Fruit fly (Drosophila melanogaster): ENCODE data around the gene rha.

The rha gene

dm6 chr3R:25312583-25312982 is 27.5 kb upstream of the rha start (continued):
- no peak for TF ChIP-seq peb (GFP tag; IDR thresholded peaks at IDR 0.05)
- no peak for TF ChIP-seq tap (tag; optimal IDR thresholded peaks at IDR 0.05)
- peak; percentile 45 for TF ChIP-seq Dp (GFP tag; optimal IDR thresholded peaks at IDR 0.05)
- no peak for TF ChIP-seq CG5180 (GFP tag; optimal IDR thresholded peaks at IDR 0.05)
- TF ChIP-seq stc (GFP tag; IDR thresholded peaks at IDR 0.05) = no peak
- TF ChIP-seq caup (GFP tag; optimal IDR thresholded peaks at IDR 0.05; ENCODE audit: severe bottlenecking) = peak; percentile 26
- TF ChIP-seq NC2α (GFP tag; optimal IDR thresholded peaks at IDR 0.05) = no peak
- no peak for TF ChIP-seq gsb (GFP tag; IDR thresholded peaks at IDR 0.05)
- TF ChIP-seq CG10654 (GFP tag; optimal IDR thresholded peaks at IDR 0.05) = no peak
- no peak for TF ChIP-seq cg (GFP tag; optimal IDR thresholded peaks at IDR 0.05)
- no peak for TF ChIP-seq sim (GFP tag; IDR thresholded peaks at IDR 0.05)
- TF ChIP-seq B-H2 (GFP tag; optimal IDR thresholded peaks at IDR 0.05) = no peak
- TF ChIP-seq ftz-f1 (GFP tag; optimal IDR thresholded peaks at IDR 0.05) = no peak
- TF ChIP-seq CG12744 (GFP tag; optimal IDR thresholded peaks at IDR 0.05) = no peak
- no peak for TF ChIP-seq HLH54F (GFP tag; optimal IDR thresholded peaks at IDR 0.05)
- TF ChIP-seq Sry-β (GFP tag; optimal IDR thresholded peaks at IDR 0.05) = no peak
- no peak for TF ChIP-seq E2f1 (GFP tag; IDR thresholded peaks at IDR 0.05)
- no peak for TF ChIP-seq GATAe (GFP tag; conservative IDR thresholded peaks at IDR 0.05)
- no peak for TF ChIP-seq zfh1 (GFP tag; IDR thresholded peaks at IDR 0.05)
- no peak for TF ChIP-seq Kr (GFP tag; optimal IDR thresholded peaks at IDR 0.05)
- no peak for TF ChIP-seq Dip3 (GFP tag; optimal IDR thresholded peaks at IDR 0.05)
- TF ChIP-seq CG4282 (GFP tag; optimal IDR thresholded peaks at IDR 0.05) = no peak
- TF ChIP-seq unc-4 (GFP tag; IDR thresholded peaks at IDR 0.05; ENCODE audit: partially characterized antibody) = no peak
- peak; percentile 26 for TF ChIP-seq lab (GFP tag; optimal IDR thresholded peaks at IDR 0.05)
- TF ChIP-seq Med (GFP tag) = peak; percentile 70
- TF ChIP-seq CG15696 (tag; optimal IDR thresholded peaks at IDR 0.05) = no peak
- TF ChIP-seq CG12236 (GFP tag; optimal IDR thresholded peaks at IDR 0.05) = no peak
- TF ChIP-seq CG5953 (GFP tag; IDR thresholded peaks at IDR 0.05) = no peak
- no peak for TF ChIP-seq Spps (tag; optimal IDR thresholded peaks at IDR 0.05)
- TF ChIP-seq CG12942 (GFP tag; optimal IDR thresholded peaks at IDR 0.05) = no peak
- TF ChIP-seq Antp (GFP tag; optimal IDR thresholded peaks at IDR 0.05) = no peak
- TF ChIP-seq CG14667 (GFP tag; IDR thresholded peaks at IDR 0.05) = no peak
- peak; percentile 3 for TF ChIP-seq bcd (GFP tag; optimal IDR thresholded peaks at IDR 0.05)
- TF ChIP-seq Xbp1 (GFP tag; optimal IDR thresholded peaks at IDR 0.05) = no peak
- TF ChIP-seq Ets97D (GFP tag; optimal IDR thresholded peaks at IDR 0.05) = peak; percentile 22
- TF ChIP-seq pfk (GFP tag; optimal IDR thresholded peaks at IDR 0.05) = no peak
- no peak for TF ChIP-seq corto (GFP tag; optimal IDR thresholded peaks at IDR 0.05)
- no peak for TF ChIP-seq CG8944 (GFP tag; optimal IDR thresholded peaks at IDR 0.05)
- TF ChIP-seq crp (GFP tag; optimal IDR thresholded peaks at IDR 0.05) = no peak
- peak; percentile 43 for TF ChIP-seq Ets65A (GFP tag)
- TF ChIP-seq E2f2 (GFP tag; IDR thresholded peaks at IDR 0.05) = peak; percentile 63
- TF ChIP-seq gcm2 (GFP tag; optimal IDR thresholded peaks at IDR 0.05) = no peak
- TF ChIP-seq CG9215 (GFP tag; IDR thresholded peaks at IDR 0.05) = no peak
- TF ChIP-seq MBD-R2 (GFP tag; IDR thresholded peaks at IDR 0.05) = no peak
- TF ChIP-seq Dfd (GFP tag; optimal IDR thresholded peaks at IDR 0.05) = no peak
- TF ChIP-seq Fer2 (tag; optimal IDR thresholded peaks at IDR 0.05) = no peak
- TF ChIP-seq CG12219 (GFP tag; optimal IDR thresholded peaks at IDR 0.05) = no peak
- no peak for TF ChIP-seq CG6813 (GFP tag; optimal IDR thresholded peaks at IDR 0.05)
- TF ChIP-seq Dip2 (GFP tag; IDR thresholded peaks at IDR 0.05) = peak; percentile 84
- no peak for TF ChIP-seq CG9876 (GFP tag; optimal IDR thresholded peaks at IDR 0.05)
- no peak for TF ChIP-seq Usf (GFP tag; optimal IDR thresholded peaks at IDR 0.05)
- peak; percentile 23 for TF ChIP-seq CG13296 (GFP tag; optimal IDR thresholded peaks at IDR 0.05)
